Fruit fly (Drosophila melanogaster) Kc167 (cell line): ENCODE measurements around the gene fkh.

Experiments used
- h ChIP-seq: fragments of >200 bp; optimal IDR thresholded peaks from 3 replicates; lab custom pipeline; 2018; ENCODE audit warnings: missing external identifiers
- insv ChIP-seq: fragments of >200 bp; optimal IDR thresholded peaks from 3 replicates; lab custom pipeline; 2018; ENCODE audit warnings: missing external identifiers
- psq ChIP-seq: fragments of >200 bp; optimal IDR thresholded peaks from 2 replicates; lab custom pipeline; 2017; ENCODE audit warnings: missing external identifiers

DNA sequence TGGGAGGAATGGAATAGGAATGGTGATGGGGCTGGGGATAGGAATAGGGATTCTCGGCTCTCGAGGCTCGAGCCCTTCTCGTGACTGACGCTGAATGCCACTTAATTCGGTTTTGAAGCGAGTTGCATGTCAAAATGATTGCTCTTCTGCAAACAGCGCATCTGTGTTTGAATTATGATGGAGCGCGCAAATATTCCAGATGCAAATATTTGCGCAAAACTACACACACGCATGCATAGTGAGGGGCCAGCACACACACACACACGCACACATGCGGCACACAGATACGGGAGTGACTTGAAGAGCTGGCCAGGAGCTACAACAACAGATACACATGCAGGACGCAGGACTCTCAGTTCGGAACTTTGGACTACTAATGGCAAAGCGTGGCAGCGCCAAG is 39.4 kb downstream of the fkh start:
- no peak for TF ChIP-seq psq (lab: Kevin White, UChicago)
- TF ChIP-seq insv (lab: Kevin White, UChicago), result no peak
- no peak for TF ChIP-seq h (lab: Kevin White, UChicago)
